Fruit fly (Drosophila melanogaster) whole organism, pupa: ENCODE data around the gene CG10171.

ENCODE experiments used
- CG10348 ChIP-seq: fragments of 200-800 bp; sonication (Bioruptor generic); IDR thresholded peaks from 2 replicates; pipeline ENCODE4 v1.3.6; 2022; ENCODE audit warnings: missing biosample characterization, missing genetic modification characterization
- CG12605 ChIP-seq: fragments of 200-800 bp; sonication (Bioruptor generic); IDR thresholded peaks from 2 replicates; pipeline ENCODE4 v1.3.6; 2022; ENCODE audit warnings: missing biosample characterization, missing genetic modification characterization
- CG13204 ChIP-seq: fragments of 200-800 bp; sonication (Bioruptor generic); optimal IDR thresholded peaks from 2 replicates; lab custom pipeline; 2018; ENCODE audit warnings: missing biosample characterization, mild to moderate bottlenecking, missing genetic modification characterization, moderate library complexity
- CG14655 ChIP-seq: fragments of 200-800 bp; sonication (Bioruptor generic); optimal IDR thresholded peaks from 3 replicates; lab custom pipeline; 2017; ENCODE audit warnings: mild to moderate bottlenecking, missing biosample characterization, missing genetic modification reagents, missing genetic modification characterization
- CG15710 ChIP-seq: fragments of 200-800 bp; sonication (Bioruptor generic); optimal IDR thresholded peaks from 2 replicates; lab custom pipeline; 2018; ENCODE audit warnings: missing biosample characterization, mild to moderate bottlenecking, missing genetic modification characterization, moderate library complexity
- CG17806 ChIP-seq: fragments of 200-800 bp; sonication (Bioruptor generic); optimal IDR thresholded peaks from 2 replicates; lab custom pipeline; 2018; ENCODE audit warnings: missing biosample characterization, mild to moderate bottlenecking, missing genetic modification characterization, moderate library complexity
- CG32121 ChIP-seq: fragments of 200-800 bp; sonication (Bioruptor generic); IDR thresholded peaks from 2 replicates; pipeline ENCODE4 v1.3.6; 2022; ENCODE audit warnings: missing biosample characterization, missing genetic modification characterization
- CG34367 ChIP-seq: fragments of 200-800 bp; sonication (Bioruptor generic); optimal IDR thresholded peaks from 2 replicates; lab custom pipeline; 2018; ENCODE audit warnings: missing biosample characterization, mild to moderate bottlenecking, missing genetic modification characterization
- CG4496 ChIP-seq: fragments of 200-800 bp; sonication (Bioruptor generic); IDR thresholded peaks from 3 replicates; pipeline ENCODE4 v1.3.6; 2022; ENCODE audit warnings: missing biosample characterization, missing genetic modification characterization
- CG8159 ChIP-seq: fragments of 200-800 bp; sonication (Bioruptor generic); optimal IDR thresholded peaks from 3 replicates; lab custom pipeline; 2018; ENCODE audit warnings: missing biosample characterization, mild to moderate bottlenecking, missing genetic modification characterization, moderate library complexity
- CG8301 ChIP-seq: fragments of 200-800 bp; sonication (Bioruptor generic); optimal IDR thresholded peaks from 2 replicates; lab custom pipeline; 2018; ENCODE audit warnings: missing biosample characterization, mild to moderate bottlenecking, missing genetic modification characterization
- CG9948 ChIP-seq: fragments of 200-800 bp; sonication (Bioruptor generic); optimal IDR thresholded peaks from 2 replicates; lab custom pipeline; 2018; ENCODE audit warnings: missing biosample characterization, mild to moderate bottlenecking, missing genetic modification characterization, moderate library complexity
- D1 ChIP-seq: fragments of 200-800 bp; sonication (Bioruptor generic); optimal IDR thresholded peaks from 2 replicates; lab custom pipeline; 2018; ENCODE audit warnings: missing biosample characterization, mild to moderate bottlenecking, missing genetic modification characterization, moderate library complexity
- EcR ChIP-seq: fragments of 200-800 bp; sonication (Bioruptor generic); optimal IDR thresholded peaks from 3 replicates; lab custom pipeline; 2019; ENCODE audit warnings: missing biosample characterization, missing genetic modification characterization, mild to moderate bottlenecking, moderate library complexity, missing genetic modification reagents
- Ets98B ChIP-seq: fragments of 200-800 bp; sonication (Bioruptor generic); IDR thresholded peaks from 2 replicates; pipeline ENCODE4 v1.3.6; 2022; ENCODE audit warnings: missing biosample characterization, missing genetic modification characterization
- Pif1A ChIP-seq: fragments of 200-800 bp; sonication (Bioruptor generic); optimal IDR thresholded peaks from 3 replicates; lab custom pipeline; 2016; ENCODE audit warnings: missing biosample characterization, missing genetic modification characterization
- Pif1B ChIP-seq: fragments of 200-800 bp; sonication (Bioruptor generic); optimal IDR thresholded peaks from 3 replicates; lab custom pipeline; 2016; ENCODE audit warnings: missing biosample characterization, missing genetic modification characterization
- Snoo ChIP-seq: fragments of 200-800 bp; sonication (Bioruptor generic); optimal IDR thresholded peaks from 3 replicates; lab custom pipeline; 2017; ENCODE audit warnings: missing biosample characterization, mild to moderate bottlenecking, missing genetic modification characterization, inconsistent platforms
- fd96Ca ChIP-seq: fragments of 200-800 bp; sonication (Bioruptor generic); IDR thresholded peaks from 3 replicates; pipeline ENCODE4 v1.3.6; 2022; ENCODE audit warnings: missing biosample characterization, missing genetic modification characterization
- gl ChIP-seq: fragments of 200-800 bp; sonication (Bioruptor generic); optimal IDR thresholded peaks from 2 replicates; lab custom pipeline; 2018; ENCODE audit warnings: missing biosample characterization, mild to moderate bottlenecking, missing genetic modification characterization
- rn ChIP-seq: fragments of 200-800 bp; sonication (Bioruptor generic); IDR thresholded peaks from 2 replicates; pipeline ENCODE4 v1.3.6; 2022; ENCODE audit warnings: missing biosample characterization, missing genetic modification characterization

CG10171 gene

DNA sequence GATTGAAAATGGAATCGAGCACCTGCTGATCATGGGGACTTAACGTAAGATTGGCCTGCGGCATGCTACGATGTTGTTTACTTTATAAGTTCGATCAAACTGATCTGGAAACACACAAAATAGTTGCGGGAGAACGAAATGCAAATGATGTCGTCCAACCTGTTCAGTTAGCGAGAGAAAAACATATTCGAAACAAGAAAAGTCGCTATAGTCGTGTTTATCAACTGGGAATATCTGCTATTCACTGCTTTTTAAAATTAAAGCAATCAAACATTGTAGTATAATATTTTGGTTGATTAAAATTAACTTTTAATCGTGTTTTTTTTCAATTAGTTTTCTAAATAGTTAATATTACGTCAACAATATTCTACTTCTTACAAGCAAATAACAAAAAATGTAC lies 38.9 kb upstream of the CG10171 start, which contains the start of gene CG14105:
CG14105 (minus strand) TSS at position 101 of the 400 bp plus-strand sequence.
- TF ChIP-seq EcR (no peak), rn (GFP tag; lab: Robert Waterston, UW) (no peak)

DNA sequence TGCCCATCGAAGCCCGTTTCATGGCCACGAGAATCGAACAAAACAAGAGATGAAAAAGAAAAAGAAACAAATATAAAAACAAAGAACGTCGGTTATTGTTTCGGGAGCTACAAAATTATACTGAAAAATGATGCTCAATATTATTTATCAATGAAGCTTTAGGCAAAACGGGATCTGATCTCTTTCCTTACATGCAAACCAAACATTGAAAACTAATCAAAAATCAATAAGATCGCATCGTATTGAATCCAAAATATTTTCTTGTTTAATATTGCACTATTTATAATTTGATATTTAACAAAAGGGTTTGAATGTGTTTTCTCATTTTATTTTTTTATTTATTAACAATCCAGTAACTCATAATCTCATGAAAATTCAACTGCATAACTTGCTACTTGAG lies 37.9 kb upstream of the CG10171 start, which contains the start of gene CG14106:
CG14106 (minus strand) TSS at position 101 of the 400 bp plus-strand sequence.
- TF ChIP-seq EcR, result no peak
- no peak for TF ChIP-seq Pif1A
- TF ChIP-seq CG32121 (GFP tag; lab: Robert Waterston, UW), result no peak
- TF ChIP-seq CG4496 (GFP tag; lab: Robert Waterston, UW), result no peak
- TF ChIP-seq CG17806, result no peak
- TF ChIP-seq rn (GFP tag; lab: Robert Waterston, UW), result no peak
- no peak for TF ChIP-seq Snoo (tag; lab: Kevin White, UChicago)

DNA sequence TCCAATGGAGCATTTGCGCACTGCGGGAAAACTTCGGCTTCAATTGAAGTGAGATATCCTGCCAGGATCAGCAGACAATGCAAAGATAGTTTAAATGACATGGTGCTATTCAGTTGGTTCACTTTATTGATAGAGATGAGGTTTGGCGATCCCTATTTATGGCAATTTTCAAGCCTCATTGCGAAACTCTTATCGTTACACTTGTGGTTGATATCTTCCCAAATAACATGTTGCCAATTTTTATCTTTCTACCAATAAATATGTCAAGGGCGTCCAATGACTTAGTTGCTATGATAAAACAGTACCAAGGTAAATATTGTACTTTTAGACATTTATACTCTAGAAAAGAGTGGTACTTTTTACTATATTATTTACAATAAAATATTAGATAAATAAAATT lies 36.4 kb upstream of the CG10171 start, which contains the start of gene CG33263:
CG33263 (minus strand) TSS at position 101 of the 400 bp plus-strand sequence.
- TF ChIP-seq CG13204, result no peak
- no peak for TF ChIP-seq CG12605
- no peak for TF ChIP-seq D1 (tag; lab: Kevin White, UChicago)
- no peak for TF ChIP-seq rn (GFP tag; lab: Robert Waterston, UW)
- TF ChIP-seq CG4496 (GFP tag; lab: Robert Waterston, UW), result no peak
- TF ChIP-seq Snoo (tag; lab: Kevin White, UChicago), result no peak
- no peak for TF ChIP-seq EcR
- no peak for TF ChIP-seq CG8301 (tag; lab: Kevin White, UChicago)
- no peak for TF ChIP-seq CG34367 (tag; lab: Kevin White, UChicago)
- TF ChIP-seq CG10348 (GFP tag; lab: Robert Waterston, UW), result no peak
- TF ChIP-seq Pif1A, result no peak

dm6 chr3L:13422286-13422787 lies 34.6 kb upstream of the CG10171 start, which contains the start of gene CG32121:
TSS of gene CG32121 (minus strand) at chr3L:13422336.
- TF ChIP-seq CG17806, result no peak
- TF ChIP-seq CG4496 (GFP tag; lab: Robert Waterston, UW), result no peak
- no peak for TF ChIP-seq CG9948 (tag; lab: Kevin White, UChicago)
- TF ChIP-seq CG32121 (GFP tag; lab: Robert Waterston, UW), result no peak; the same call in 1 of the 2 replicates
- TF ChIP-seq CG8301 (tag; lab: Kevin White, UChicago), result no peak
- TF ChIP-seq CG10348 (GFP tag; lab: Robert Waterston, UW), result no peak
- TF ChIP-seq CG34367 (tag; lab: Kevin White, UChicago), result no peak
- no peak for TF ChIP-seq Ets98B
- no peak for TF ChIP-seq D1 (tag; lab: Kevin White, UChicago)
- no peak for TF ChIP-seq rn (GFP tag; lab: Robert Waterston, UW)
- TF ChIP-seq EcR, result no peak
- no peak for TF ChIP-seq CG15710 (tag; lab: Kevin White, UChicago)
- TF ChIP-seq Pif1A, result no peak
- TF ChIP-seq CG12605, result no peak
- no peak for TF ChIP-seq Snoo (tag; lab: Kevin White, UChicago)

DNA sequence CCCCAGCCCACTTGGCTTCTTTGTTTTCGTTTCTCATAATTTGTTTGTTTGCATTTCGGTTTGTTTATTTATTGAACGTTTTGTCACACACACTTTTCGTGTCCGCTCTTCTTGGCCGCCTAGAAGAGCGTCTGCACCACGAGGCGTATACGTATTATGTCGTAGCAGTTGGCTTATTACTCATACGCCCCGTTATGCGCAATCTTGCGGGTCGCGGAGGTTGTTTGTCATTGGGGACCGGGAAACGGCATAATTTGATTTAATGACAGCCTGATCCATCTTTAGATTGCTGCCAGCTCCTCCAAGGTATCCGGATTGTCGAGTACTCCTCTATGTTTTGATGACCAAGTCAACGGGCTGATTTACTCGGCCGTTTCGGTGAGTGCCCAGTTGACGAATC lies 32.5 kb upstream of the CG10171 start:
- TF ChIP-seq CG14655 (GFP tag; lab: Kevin White, UChicago) (no peak), CG8301 (tag; lab: Kevin White, UChicago) (no peak), CG13204 (no peak), CG32121 (GFP tag; lab: Robert Waterston, UW) (no peak), EcR (no peak), Pif1A (no peak)

DNA sequence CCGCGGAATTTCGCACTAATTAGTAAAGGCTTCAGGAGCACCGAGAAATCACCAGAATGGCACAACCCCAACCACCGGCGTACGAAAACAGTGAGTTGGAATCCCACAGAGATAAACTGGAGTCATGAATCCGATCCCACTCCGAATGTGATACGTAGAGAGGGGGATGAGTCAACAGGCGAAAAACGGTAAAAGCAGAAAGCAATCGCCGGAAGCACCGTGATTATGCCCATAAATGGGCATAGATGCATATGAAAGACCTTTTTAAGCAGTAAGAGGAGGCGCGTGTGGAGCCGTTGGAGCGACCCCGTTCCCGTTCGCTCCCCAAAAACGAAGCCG lies 25.1 kb upstream of the CG10171 start:
- no peak for TF ChIP-seq gl (tag; lab: Kevin White, UChicago)
- TF ChIP-seq CG13204, result no peak
- TF ChIP-seq Ets98B, result no peak
- no peak for TF ChIP-seq fd96Ca
- TF ChIP-seq CG34367 (tag; lab: Kevin White, UChicago), result no peak
- no peak for TF ChIP-seq EcR
- TF ChIP-seq Pif1B (GFP tag; lab: Kevin White, UChicago), result no peak
- TF ChIP-seq CG9948 (tag; lab: Kevin White, UChicago), result no peak
- no peak for TF ChIP-seq CG8159 (tag; lab: Kevin White, UChicago)
- no peak for TF ChIP-seq CG17806
- TF ChIP-seq Pif1A, result no peak
- no peak for TF ChIP-seq Snoo (tag; lab: Kevin White, UChicago)
- TF ChIP-seq rn (GFP tag; lab: Robert Waterston, UW), result no peak
- TF ChIP-seq D1 (tag; lab: Kevin White, UChicago), result no peak
- no peak for TF ChIP-seq CG10348 (GFP tag; lab: Robert Waterston, UW)
- no peak for TF ChIP-seq CG4496 (GFP tag; lab: Robert Waterston, UW)
- TF ChIP-seq CG14655 (GFP tag; lab: Kevin White, UChicago), result no peak
- no peak for TF ChIP-seq CG15710 (tag; lab: Kevin White, UChicago)

dm6 chr3L:13412200-13412885 lies 24.6 kb upstream of the CG10171 start, which contains the start of the genes CG10222 and flr:
TSS of gene CG10222 (minus strand) at chr3L:13412453.
TSS of gene flr (plus strand) at chr3L:13412843.
- TF ChIP-seq CG8159 (tag; lab: Kevin White, UChicago), result peak; percentile 39
- no peak for TF ChIP-seq D1 (tag; lab: Kevin White, UChicago)
- TF ChIP-seq CG32121 (GFP tag; lab: Robert Waterston, UW), result peak; percentile 17; the same call in 1 of the 2 replicates
- TF ChIP-seq CG8301 (tag; lab: Kevin White, UChicago), result no peak
- TF ChIP-seq CG15710 (tag; lab: Kevin White, UChicago), result peak; percentile 8
